Worm (Caenorhabditis elegans) whole organism, young adult: Measurements from ENCODE around the gene rnh-1.2.

Experiments
- F49E8.2 ChIP-seq: sonication (generic microtip); optimal IDR thresholded peaks from 3 replicates; lab custom pipeline; 2017; ENCODE audit warnings: missing genetic modification characterization, mild to moderate bottlenecking, missing compliant biosample characterization, antibody characterized with exemption, moderate library complexity; ENCODE audit not compliant: insufficient read depth
- F52B5.7 ChIP-seq: sonication (generic microtip); optimal IDR thresholded peaks from 2 replicates; lab custom pipeline; 2016; ENCODE audit warnings: mild to moderate bottlenecking, missing genetic modification characterization, missing compliant biosample characterization
- dpl-1 ChIP-seq: fragments of 150-350 bp; optimal IDR thresholded peaks from 2 replicates; lab custom pipeline; 2014; ENCODE audit warnings: missing biosample characterization, missing genetic modification reagents, missing genetic modification characterization
- egl-18 ChIP-seq: fragments of 200-800 bp; sonication (Bioruptor generic); IDR thresholded peaks from 2 replicates; pipeline ENCODE4 v1.3.6; 2022; ENCODE audit warnings: missing genetic modification reagents, missing genetic modification characterization, missing compliant biosample characterization
- him-1 ChIP-seq: sonication (generic microtip); optimal IDR thresholded peaks from 2 replicates; lab custom pipeline; 2016; ENCODE audit warnings: missing genotype, missing genetic modification reagents, missing genetic modification characterization, missing compliant biosample characterization
- lsy-27 ChIP-seq: sonication (generic microtip); optimal IDR thresholded peaks from 2 replicates; lab custom pipeline; 2017; ENCODE audit warnings: missing genetic modification characterization, mild to moderate bottlenecking, missing compliant biosample characterization, antibody characterized with exemption, missing genotype, borderline replicate concordance; ENCODE audit not compliant: insufficient read depth
- nhr-27 ChIP-seq: fragments of 200-800 bp; sonication (Bioruptor generic); optimal IDR thresholded peaks from 2 replicates; lab custom pipeline; 2018; ENCODE audit warnings: mild to moderate bottlenecking, missing genetic modification characterization, moderate library complexity, missing compliant biosample characterization
- pbrm-1 ChIP-seq: fragments of 200-800 bp; sonication (Bioruptor generic); IDR thresholded peaks from 2 replicates; pipeline ENCODE4 v1.3.6; 2022; ENCODE audit warnings: missing genetic modification reagents, missing genetic modification characterization, missing compliant biosample characterization
- unc-62 ChIP-seq: fragments of 150-350 bp; optimal IDR thresholded peaks from 2 replicates; lab custom pipeline; 2014; ENCODE audit warnings: missing biosample characterization, missing genetic modification reagents, missing genetic modification characterization

- TF ChIP-seq F49E8.2 (tag; lab: Kevin White, UChicago) = no peak
- TF ChIP-seq lsy-27 (tag; lab: Kevin White, UChicago) = no peak
- TF ChIP-seq unc-62 (GFP tag; lab: Kevin White, UChicago) = no peak
- no peak for TF ChIP-seq egl-18
- no peak for TF ChIP-seq pbrm-1 (GFP tag; lab: Robert Waterston, UW)
- no peak for TF ChIP-seq him-1 (tag; lab: Kevin White, UChicago)
- TF ChIP-seq nhr-27 = no peak
- TF ChIP-seq F52B5.7 = no peak
- no peak for TF ChIP-seq dpl-1 (GFP tag; lab: Kevin White, UChicago)
These were observed 26.9 kb upstream of the rnh-1.2 start, which contains the start of gene old-1 for ce11 chrII:9868698-9869097.
